Fruit fly (Drosophila melanogaster): ENCODE data around the gene CG15044.

- TF ChIP-seq cnc (optimal IDR thresholded peaks at IDR 0.05) (no peak), CG7101 (tag; optimal IDR thresholded peaks at IDR 0.05) (peak; percentile 58), ovo (GFP tag; optimal IDR thresholded peaks at IDR 0.05) (no peak)
Observed at dm6 chrX:18494165-18494740, 2.4 kb upstream of the CG15044 start, which contains the start of gene CG15043.

Data from whole organism, adult.